Fruit fly (Drosophila melanogaster): ENCODE data around the gene unc-13-4A.

Gene unc-13-4A

dm6 chr3L:7243775-7244438, 68.8 kb downstream of the unc-13-4A start, which contains the start of the genes mRpL50 and mei-P22 (continued):
- TF ChIP-seq Stat92E (GFP tag; optimal IDR thresholded peaks at IDR 0.05): no peak
- no peak for TF ChIP-seq CG7987 (GFP tag; optimal IDR thresholded peaks at IDR 0.05)
- TF ChIP-seq mam (GFP tag; optimal IDR thresholded peaks at IDR 0.05): peak; percentile 40
- TF ChIP-seq schlank (tag; optimal IDR thresholded peaks at IDR 0.05): no peak
- no peak for TF ChIP-seq btn (GFP tag; optimal IDR thresholded peaks at IDR 0.05)
- TF ChIP-seq Ravus (GFP tag; IDR thresholded peaks at IDR 0.05): no peak
- no peak for TF ChIP-seq gcm2 (GFP tag; optimal IDR thresholded peaks at IDR 0.05)
- TF ChIP-seq nau (GFP tag; optimal IDR thresholded peaks at IDR 0.05): no peak
- no peak for TF ChIP-seq CG2875 (GFP tag; optimal IDR thresholded peaks at IDR 0.05)
- TF ChIP-seq ems (GFP tag; optimal IDR thresholded peaks at IDR 0.05): no peak
- peak; percentile 4 for TF ChIP-seq CG18262 (tag; optimal IDR thresholded peaks at IDR 0.05)
- TF ChIP-seq Awh (GFP tag; IDR thresholded peaks at IDR 0.05): no peak
- TF ChIP-seq NfI (GFP tag; optimal IDR thresholded peaks at IDR 0.05): peak; percentile 28
- TF ChIP-seq CG8089 (GFP tag; optimal IDR thresholded peaks at IDR 0.05): no peak
- no peak for TF ChIP-seq eyg (GFP tag; optimal IDR thresholded peaks at IDR 0.05)
- TF ChIP-seq CG17385 (GFP tag; optimal IDR thresholded peaks at IDR 0.05): no peak
- TF ChIP-seq Deaf1 (tag; optimal IDR thresholded peaks at IDR 0.05): no peak
- TF ChIP-seq Rx (GFP tag; IDR thresholded peaks at IDR 0.05): no peak
- no peak for TF ChIP-seq dati (GFP tag; IDR thresholded peaks at IDR 0.05)
- TF ChIP-seq hb (GFP tag; IDR thresholded peaks at IDR 0.05; ENCODE audit: partially characterized antibody): no peak
- TF ChIP-seq Atf3 (GFP tag; optimal IDR thresholded peaks at IDR 0.05): no peak
- no peak for TF ChIP-seq Dfd (GFP tag; optimal IDR thresholded peaks at IDR 0.05)
- no peak for TF ChIP-seq CG3838 (GFP tag; optimal IDR thresholded peaks at IDR 0.05)
- TF ChIP-seq tio (GFP tag; optimal IDR thresholded peaks at IDR 0.05): no peak
- no peak for TF ChIP-seq Ada2b (GFP tag; IDR thresholded peaks at IDR 0.05)
- TF ChIP-seq CG11504 (tag; optimal IDR thresholded peaks at IDR 0.05): peak; percentile 23
- no peak for TF ChIP-seq CG4360 (GFP tag; IDR thresholded peaks at IDR 0.05)
- no peak for TF ChIP-seq CG15011 (GFP tag; optimal IDR thresholded peaks at IDR 0.05)
- peak; percentile 29 for TF ChIP-seq CHES-1-like (GFP tag; optimal IDR thresholded peaks at IDR 0.05)
- TF ChIP-seq gsb-n (tag; optimal IDR thresholded peaks at IDR 0.05): no peak
- no peak for TF ChIP-seq CG16813 (GFP tag; IDR thresholded peaks at IDR 0.05; ENCODE audit: partially characterized antibody)
- TF ChIP-seq cas (GFP tag; IDR thresholded peaks at IDR 0.05): no peak
- no peak for TF ChIP-seq Gug (GFP tag; IDR thresholded peaks at IDR 0.05)
- peak; percentile 10 to 25 for TF ChIP-seq dpn (GFP tag; optimal IDR thresholded peaks at IDR 0.05)
- TF ChIP-seq fru (optimal IDR thresholded peaks at IDR 0.05): no peak
- TF ChIP-seq z (GFP tag; IDR thresholded peaks at IDR 0.05): no peak
- no peak for TF ChIP-seq dimm (GFP tag; IDR thresholded peaks at IDR 0.05)
- TF ChIP-seq Fer2 (tag; optimal IDR thresholded peaks at IDR 0.05): no peak
- no peak for TF ChIP-seq psq (GFP tag; optimal IDR thresholded peaks at IDR 0.05)
- TF ChIP-seq CG12155 (GFP tag; optimal IDR thresholded peaks at IDR 0.05): peak; percentile 9
- TF ChIP-seq CG6254 (GFP tag; optimal IDR thresholded peaks at IDR 0.05): no peak
- TF ChIP-seq H15 (GFP tag; IDR thresholded peaks at IDR 0.05): no peak
- TF ChIP-seq CkIIα-i1 (GFP tag; IDR thresholded peaks at IDR 0.05): no peak
- TF ChIP-seq zen (tag; optimal IDR thresholded peaks at IDR 0.05): peak; percentile 23
- TF ChIP-seq CG33213 (GFP tag; optimal IDR thresholded peaks at IDR 0.05): peak; percentile 14
- TF ChIP-seq CG6765 (GFP tag; optimal IDR thresholded peaks at IDR 0.05): no peak
- no peak for TF ChIP-seq gt (GFP tag; IDR thresholded peaks at IDR 0.05)
- no peak for TF ChIP-seq MTF-1 (GFP tag; optimal IDR thresholded peaks at IDR 0.05; ENCODE audit: borderline replicate concordance)
- no peak for TF ChIP-seq CG34376 (GFP tag; optimal IDR thresholded peaks at IDR 0.05)
- no peak for TF ChIP-seq CrebB (tag; optimal IDR thresholded peaks at IDR 0.05)
- TF ChIP-seq emc (GFP tag; optimal IDR thresholded peaks at IDR 0.05): no peak
